Worm (Caenorhabditis elegans): ENCODE measurements around the gene F28B12.6.

DNA sequence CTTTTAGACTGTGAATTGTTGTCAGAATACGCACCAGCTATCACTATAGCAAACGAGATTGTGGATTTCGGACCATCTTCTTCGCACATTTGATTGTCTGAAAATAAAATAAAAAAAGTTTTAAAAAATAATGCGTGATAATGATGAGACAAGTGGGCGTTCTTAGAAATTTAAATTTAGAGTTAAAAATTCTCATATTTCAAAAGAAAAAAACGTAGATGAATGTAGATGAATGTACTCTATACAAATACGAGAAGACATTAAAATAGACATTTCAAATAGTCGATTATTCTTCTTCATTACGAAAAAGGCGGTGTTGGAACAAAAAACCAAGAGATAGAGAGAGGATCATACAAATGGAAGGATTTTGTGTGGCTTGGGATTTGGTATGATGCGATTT lies 34.2 kb downstream of the F28B12.6 start, which contains the start of gene B0034.5:
- TF ChIP-seq jun-1 (tag; optimal IDR thresholded peaks at IDR 0.05) (no peak), ZK546.5 (tag; optimal IDR thresholded peaks at IDR 0.05) (no peak), nfya-1 (tag; optimal IDR thresholded peaks at IDR 0.05; ENCODE audit: insufficient read depth) (no peak), unc-62 (GFP tag; optimal IDR thresholded peaks at IDR 0.05) (no peak), pqm-1 (tag; optimal IDR thresholded peaks at IDR 0.05) (no peak)
